Worm (Caenorhabditis elegans): ENCODE data around the gene unc-27.

DNA sequence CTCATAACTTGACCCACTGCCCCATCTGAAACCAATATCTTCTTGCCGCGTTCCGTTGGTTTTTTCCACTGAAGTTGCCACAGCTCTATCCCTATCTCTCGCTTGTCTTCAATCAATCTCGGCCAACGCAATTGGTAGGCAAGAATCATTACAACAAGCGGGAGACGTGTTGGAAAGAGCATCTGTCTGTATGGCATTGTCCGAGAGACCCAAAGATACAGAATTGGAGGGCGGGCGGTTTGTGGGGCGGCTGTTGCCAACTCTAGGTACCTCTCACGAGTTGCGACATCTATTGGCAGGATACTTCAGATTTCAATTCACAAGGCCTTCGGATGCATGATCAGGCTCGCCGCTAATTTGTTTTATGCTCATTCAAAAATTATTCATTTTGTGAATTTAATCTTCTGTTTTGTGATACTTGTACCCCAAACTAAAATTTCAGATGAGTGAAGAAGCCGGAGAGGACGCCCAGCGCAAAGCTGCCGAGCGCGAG lies at the start of gene unc-27:
- no peak for TF ChIP-seq tbx-37 (GFP tag; conservative IDR thresholded peaks at IDR 0.05)
- TF ChIP-seq ama-1 (optimal IDR thresholded peaks at IDR 0.05) = no peak
- TF ChIP-seq aly-1 (tag; optimal IDR thresholded peaks at IDR 0.05) = no peak
- TF ChIP-seq hmbx-1 (tag; optimal IDR thresholded peaks at IDR 0.05) = no peak
- no peak for TF ChIP-seq ceh-36 (tag; optimal IDR thresholded peaks at IDR 0.05)
- no peak for TF ChIP-seq flt-1 (GFP tag; IDR thresholded peaks at IDR 0.05)
- TF ChIP-seq hmg-4 (GFP tag; optimal IDR thresholded peaks at IDR 0.05) = no peak
